Worm (Caenorhabditis elegans) whole organism, mixed stage, embryonic: ENCODE results near the gene suds-3.

Source experiments
- ces-1 ChIP-seq: fragments of 150-350 bp; optimal IDR thresholded peaks from 2 replicates; lab custom pipeline; 2014; ENCODE audit warnings: missing biosample characterization, missing genetic modification reagents, missing genetic modification characterization
- elt-1 ChIP-seq: sonication (generic microtip); optimal IDR thresholded peaks from 2 replicates; lab custom pipeline; 2017; ENCODE audit warnings: missing genetic modification characterization, mild to moderate bottlenecking, missing compliant biosample characterization, antibody characterized with exemption, moderate library complexity, borderline replicate concordance; ENCODE audit not compliant: insufficient read depth
- elt-3 ChIP-seq: fragments of 150-350 bp; optimal IDR thresholded peaks from 2 replicates; lab custom pipeline; 2014; ENCODE audit warnings: missing biosample characterization, missing genetic modification characterization
- ham-2 ChIP-seq: fragments of 200-800 bp; sonication (Bioruptor generic); optimal IDR thresholded peaks from 2 replicates; lab custom pipeline; 2018; ENCODE audit warnings: mild to moderate bottlenecking, missing genetic modification characterization, missing compliant biosample characterization
- lsy-2 ChIP-seq: fragments of 150-350 bp; optimal IDR thresholded peaks from 2 replicates; lab custom pipeline; 2014; ENCODE audit warnings: missing biosample characterization, missing genetic modification characterization
- mab-5 ChIP-seq: fragments of 150-350 bp; optimal IDR thresholded peaks from 2 replicates; lab custom pipeline; 2014; ENCODE audit warnings: missing biosample characterization, missing genetic modification characterization
- nhr-237 ChIP-seq: fragments of 150-350 bp; optimal IDR thresholded peaks from 2 replicates; lab custom pipeline; 2014; ENCODE audit warnings: missing biosample characterization, missing genetic modification characterization
- nhr-28 ChIP-seq: fragments of 150-350 bp; optimal IDR thresholded peaks from 2 replicates; lab custom pipeline; 2014; ENCODE audit warnings: missing biosample characterization, missing genetic modification characterization
- nhr-76 ChIP-seq: sonication (generic microtip); optimal IDR thresholded peaks from 2 replicates; lab custom pipeline; 2017; ENCODE audit warnings: missing biosample characterization, missing genetic modification characterization
- snpc-4 ChIP-seq: fragments of 150-350 bp; optimal IDR thresholded peaks from 2 replicates; lab custom pipeline; 2014; ENCODE audit warnings: missing biosample characterization, missing genetic modification characterization
- sptf-1 ChIP-seq: sonication (generic microtip); optimal IDR thresholded peaks from 2 replicates; lab custom pipeline; 2017; ENCODE audit warnings: mild to moderate bottlenecking, missing genetic modification characterization, moderate library complexity, missing compliant biosample characterization
- unc-62 ChIP-seq: fragments of 150-350 bp; optimal IDR thresholded peaks from 2 replicates; lab custom pipeline; 2014; ENCODE audit warnings: missing biosample characterization, missing genetic modification reagents, missing genetic modification characterization

ce11 chrV:9925647-9926046 is 5.2 kb upstream of the suds-3 start:
- TF ChIP-seq mab-5 (tag; lab: Kevin White, UChicago) (no peak), elt-1 (tag; lab: Kevin White, UChicago) (no peak), nhr-28 (tag; lab: Kevin White, UChicago) (no peak), elt-3 (no peak), lsy-2 (no peak), unc-62 (GFP tag; lab: Kevin White, UChicago) (no peak), ces-1 (GFP tag; lab: Kevin White, UChicago) (no peak), snpc-4 (tag; lab: Kevin White, UChicago) (no peak), ham-2 (GFP tag; lab: Kevin White, UChicago) (no peak), nhr-237 (tag; lab: Kevin White, UChicago) (no peak), nhr-76 (tag; lab: Kevin White, UChicago) (no peak), sptf-1 (tag; lab: Kevin White, UChicago) (no peak)
